Fruit fly (Drosophila melanogaster) whole organism, embryonic: ENCODE results near the gene CG13670.

ENCODE experiments used
- Atf6 ChIP-seq: fragments of 200-800 bp; sonication (Bioruptor generic); IDR thresholded peaks from 2 replicates; pipeline ENCODE4 v1.3.6; 2022; ENCODE audit warnings: missing biosample characterization, missing genetic modification characterization
- C15 ChIP-seq: fragments of 200-800 bp; sonication (Bioruptor generic); IDR thresholded peaks from 3 replicates; pipeline ENCODE4 v1.3.6; 2022; ENCODE audit warnings: missing biosample characterization, missing genetic modification characterization
- CG10979 ChIP-seq: fragments of 200-800 bp; sonication (Bioruptor generic); optimal IDR thresholded peaks from 2 replicates; lab custom pipeline; 2018; ENCODE audit warnings: missing biosample characterization, mild to moderate bottlenecking, missing genetic modification characterization, moderate library complexity
- CG11398 ChIP-seq: fragments of 200-800 bp; sonication (Bioruptor generic); optimal IDR thresholded peaks from 2 replicates; lab custom pipeline; 2016; ENCODE audit warnings: missing biosample characterization, missing genetic modification characterization
- CG12104 ChIP-seq: fragments of 200-800 bp; sonication (Bioruptor generic); optimal IDR thresholded peaks from 3 replicates; lab custom pipeline; 2016; ENCODE audit warnings: missing biosample characterization, missing genetic modification characterization
- CG12744 ChIP-seq: fragments of 200-800 bp; sonication (Bioruptor generic); optimal IDR thresholded peaks from 2 replicates; lab custom pipeline; 2016; ENCODE audit warnings: missing biosample characterization, missing genetic modification characterization
- CG13287 ChIP-seq: fragments of 200-800 bp; sonication (Bioruptor generic); IDR thresholded peaks from 2 replicates; pipeline ENCODE4 v1.3.6; 2022; ENCODE audit warnings: missing biosample characterization, missing genetic modification characterization; ENCODE audit not compliant: partially characterized antibody
- CG13296 ChIP-seq: fragments of 200-800 bp; sonication (Bioruptor generic); optimal IDR thresholded peaks from 3 replicates; lab custom pipeline; 2018; ENCODE audit warnings: missing biosample characterization, mild to moderate bottlenecking, missing genetic modification characterization
- CG13894 ChIP-seq: fragments of 200-800 bp; sonication (Bioruptor generic); optimal IDR thresholded peaks from 3 replicates; lab custom pipeline; 2018; ENCODE audit warnings: missing biosample characterization, mild to moderate bottlenecking, missing genetic modification characterization, moderate library complexity
- CG14860 ChIP-seq: fragments of 200-800 bp; sonication (Bioruptor generic); IDR thresholded peaks from 3 replicates; pipeline ENCODE4 v1.3.6; 2022; ENCODE audit warnings: missing biosample characterization, missing genetic modification characterization; ENCODE audit not compliant: partially characterized antibody
- CG1603 ChIP-seq: fragments of 200-800 bp; sonication (Bioruptor generic); optimal IDR thresholded peaks from 2 replicates; lab custom pipeline; 2019; ENCODE audit warnings: missing biosample characterization, mild to moderate bottlenecking, missing genetic modification characterization, moderate library complexity
- CG17385 ChIP-seq: fragments of 200-800 bp; sonication (Bioruptor generic); optimal IDR thresholded peaks from 3 replicates; lab custom pipeline; 2018; ENCODE audit warnings: missing biosample characterization, mild to moderate bottlenecking, missing genetic modification characterization
- CG1792 ChIP-seq: fragments of 200-800 bp; sonication (Bioruptor generic); optimal IDR thresholded peaks from 2 replicates; lab custom pipeline; 2016; ENCODE audit warnings: missing biosample characterization, missing genetic modification characterization
- CG2120 ChIP-seq: fragments of 200-800 bp; sonication (Bioruptor generic); optimal IDR thresholded peaks from 3 replicates; lab custom pipeline; 2016; ENCODE audit warnings: missing biosample characterization, missing genetic modification characterization
- CG2712 ChIP-seq: fragments of 200-800 bp; optimal IDR thresholded peaks from 3 replicates; lab custom pipeline; 2019; ENCODE audit warnings: missing biosample characterization, mild to moderate bottlenecking, missing genetic modification characterization, moderate library complexity
- CG2875 ChIP-seq: fragments of 200-800 bp; sonication (Bioruptor generic); optimal IDR thresholded peaks from 2 replicates; lab custom pipeline; 2017; ENCODE audit warnings: missing biosample characterization, mild to moderate bottlenecking, missing genetic modification characterization, missing genetic modification reagents
- CG34224 ChIP-seq: fragments of 200-800 bp; sonication (Bioruptor generic); IDR thresholded peaks from 3 replicates; pipeline ENCODE4 v1.3.6; 2022; ENCODE audit warnings: missing biosample characterization, missing genetic modification characterization; ENCODE audit not compliant: partially characterized antibody
- CG7556 ChIP-seq: fragments of 200-800 bp; sonication (Bioruptor generic); optimal IDR thresholded peaks from 2 replicates; lab custom pipeline; 2017; ENCODE audit warnings: missing biosample characterization, mild to moderate bottlenecking, missing genetic modification characterization
- CG7839 ChIP-seq: fragments of 200-800 bp; sonication (Bioruptor generic); optimal IDR thresholded peaks from 3 replicates; lab custom pipeline; 2018; ENCODE audit warnings: missing biosample characterization, mild to moderate bottlenecking, missing genetic modification characterization, moderate library complexity
- CG9932 ChIP-seq: fragments of 200-800 bp; sonication (Bioruptor generic); IDR thresholded peaks from 2 replicates; pipeline ENCODE4 v1.3.6; 2022; ENCODE audit warnings: missing biosample characterization, missing genetic modification characterization
- Dip2 ChIP-seq: fragments of 200-800 bp; sonication (Bioruptor generic); IDR thresholded peaks from 2 replicates; pipeline ENCODE4 v1.3.6; 2022; ENCODE audit warnings: missing biosample characterization, missing genetic modification characterization
- E2f2 ChIP-seq: fragments of 200-800 bp; sonication (Bioruptor generic); IDR thresholded peaks from 2 replicates; pipeline ENCODE4 v1.3.6; 2022; ENCODE audit warnings: missing biosample characterization, missing genetic modification characterization
- Gug ChIP-seq: fragments of 200-800 bp; sonication (Bioruptor generic); IDR thresholded peaks from 4 replicates; pipeline ENCODE4 v1.3.6; 2022; ENCODE audit warnings: missing biosample characterization, missing genetic modification characterization
- HmgZ ChIP-seq: fragments of 200-800 bp; sonication (Bioruptor generic); optimal IDR thresholded peaks from 2 replicates; lab custom pipeline; 2018; ENCODE audit warnings: missing biosample characterization, mild to moderate bottlenecking, missing genetic modification characterization
- Kr ChIP-seq: fragments of 200-800 bp; sonication (Bioruptor generic); optimal IDR thresholded peaks from 2 replicates; lab custom pipeline; 2017; ENCODE audit warnings: missing biosample characterization, mild to moderate bottlenecking, missing genetic modification characterization
- MBD-R2 ChIP-seq: fragments of 200-800 bp; sonication (Bioruptor generic); IDR thresholded peaks from 2 replicates; pipeline ENCODE4 v1.3.6; 2022; ENCODE audit warnings: missing biosample characterization, missing genetic modification characterization
- MTF-1 ChIP-seq: fragments of 200-800 bp; sonication (Bioruptor generic); optimal IDR thresholded peaks from 2 replicates; lab custom pipeline; 2018; ENCODE audit warnings: missing biosample characterization, mild to moderate bottlenecking, missing genetic modification characterization, borderline replicate concordance
- Meics ChIP-seq: fragments of 200-800 bp; sonication (Bioruptor generic); optimal IDR thresholded peaks from 2 replicates; lab custom pipeline; 2017; ENCODE audit warnings: missing biosample characterization, mild to moderate bottlenecking, missing genetic modification characterization
- NC2α ChIP-seq: fragments of 200-800 bp; sonication (Bioruptor generic); optimal IDR thresholded peaks from 2 replicates; lab custom pipeline; 2016; ENCODE audit warnings: missing biosample characterization, missing genetic modification characterization
- Nf-YB ChIP-seq: fragments of 200-800 bp; sonication (Bioruptor generic); optimal IDR thresholded peaks from 3 replicates; lab custom pipeline; 2019; ENCODE audit warnings: missing biosample characterization, mild to moderate bottlenecking, missing genetic modification characterization, moderate library complexity
- NfI ChIP-seq: fragments of 200-800 bp; sonication (Bioruptor generic); optimal IDR thresholded peaks from 3 replicates; lab custom pipeline; 2018; ENCODE audit warnings: missing biosample characterization, mild to moderate bottlenecking, missing genetic modification characterization, moderate library complexity
- Optix ChIP-seq: fragments of 200-800 bp; sonication (Bioruptor generic); IDR thresholded peaks from 3 replicates; pipeline ENCODE4 v1.3.6; 2022; ENCODE audit warnings: missing biosample characterization, missing genetic modification characterization
- PHDP ChIP-seq: fragments of 200-800 bp; sonication (Bioruptor generic); optimal IDR thresholded peaks from 3 replicates; lab custom pipeline; 2018; ENCODE audit warnings: missing biosample characterization, mild to moderate bottlenecking, missing genetic modification characterization, moderate library complexity
- ash1 ChIP-seq: fragments of 200-800 bp; sonication (Bioruptor generic); optimal IDR thresholded peaks from 2 replicates; lab custom pipeline; 2018; ENCODE audit warnings: missing biosample characterization, mild to moderate bottlenecking, missing genetic modification characterization
- ato ChIP-seq: fragments of 200-800 bp; sonication (Bioruptor generic); IDR thresholded peaks from 2 replicates; pipeline ENCODE4 v1.3.6; 2022; ENCODE audit warnings: missing biosample characterization, missing genetic modification characterization; ENCODE audit not compliant: partially characterized antibody
- cato ChIP-seq: fragments of 200-800 bp; sonication (Bioruptor generic); optimal IDR thresholded peaks from 2 replicates; lab custom pipeline; 2016; ENCODE audit warnings: missing biosample characterization, missing genetic modification characterization, borderline replicate concordance
- fd3F ChIP-seq: fragments of 200-800 bp; sonication (Bioruptor generic); optimal IDR thresholded peaks from 2 replicates; lab custom pipeline; 2018; ENCODE audit warnings: missing biosample characterization, mild to moderate bottlenecking, missing genetic modification characterization, moderate library complexity
- gro ChIP-seq: fragments of 200-800 bp; sonication (Bioruptor generic); optimal IDR thresholded peaks from 2 replicates; lab custom pipeline; 2016; ENCODE audit warnings: missing biosample characterization, missing genetic modification characterization
- her ChIP-seq: fragments of 200-800 bp; sonication (Bioruptor generic); optimal IDR thresholded peaks from 2 replicates; lab custom pipeline; 2016; ENCODE audit warnings: missing biosample characterization, missing genetic modification characterization
- kay ChIP-seq: fragments of 200-800 bp; sonication (Bioruptor generic); optimal IDR thresholded peaks from 2 replicates; lab custom pipeline; 2016; ENCODE audit warnings: missing biosample characterization, missing genetic modification characterization
- luna ChIP-seq: fragments of 200-800 bp; sonication (Bioruptor generic); optimal IDR thresholded peaks from 2 replicates; lab custom pipeline; 2016; ENCODE audit warnings: missing biosample characterization, missing genetic modification characterization
- phol ChIP-seq: fragments of 200-800 bp; sonication (Bioruptor generic); optimal IDR thresholded peaks from 3 replicates; lab custom pipeline; 2018; ENCODE audit warnings: missing biosample characterization, mild to moderate bottlenecking, missing genetic modification characterization, moderate library complexity
- prd ChIP-seq, 3 experiments: fragments of >200 bp in 2 of 3; fragments of 200-800 bp in 1 of 3; sonication (Bioruptor generic) in 1 of 3; optimal IDR thresholded peaks in 2 of 3; IDR thresholded peaks in 1 of 3; 2 replicates in 2 of 3; 3 replicates in 1 of 3; pipeline versions ENCODE4 v1.3.6 to Lab custom; 2017 to 2022; ENCODE audit warnings: missing biosample characterization in 1 of 3, missing genetic modification characterization in 1 of 3
- sens-2 ChIP-seq: fragments of 200-800 bp; sonication (Bioruptor generic); IDR thresholded peaks from 2 replicates; pipeline ENCODE4 v1.3.6; 2022; ENCODE audit warnings: missing biosample characterization, missing genetic modification characterization
- sisA ChIP-seq: fragments of 200-800 bp; sonication (Bioruptor generic); IDR thresholded peaks from 2 replicates; pipeline ENCODE4 v1.3.6; 2022; ENCODE audit warnings: missing biosample characterization, missing genetic modification characterization
- slbo ChIP-seq: fragments of 200-800 bp; sonication (Bioruptor generic); IDR thresholded peaks from 2 replicates; pipeline ENCODE4 v1.3.6; 2022; ENCODE audit warnings: missing biosample characterization, missing genetic modification characterization
- tll ChIP-seq, 2 experiments: fragments of 200-800 bp in 1 of 2; fragments of >200 bp in 1 of 2; sonication (Bioruptor generic) in 1 of 2; optimal IDR thresholded peaks; 2 replicates each; lab custom pipeline; 2017 to 2019; ENCODE audit warnings: missing biosample characterization in 2 of 2, missing genetic modification characterization in 2 of 2, mild to moderate bottlenecking in 1 of 2, moderate library complexity in 1 of 2
- tup ChIP-seq: fragments of 200-800 bp; sonication (Bioruptor generic); optimal IDR thresholded peaks from 2 replicates; lab custom pipeline; 2016; ENCODE audit warnings: missing biosample characterization, mild to moderate bottlenecking, missing genetic modification characterization, moderate library complexity
- unc-4 ChIP-seq: fragments of 200-800 bp; sonication (Bioruptor generic); IDR thresholded peaks from 2 replicates; pipeline ENCODE4 v1.3.6; 2022; ENCODE audit warnings: missing biosample characterization, missing genetic modification characterization; ENCODE audit not compliant: partially characterized antibody
- vfl ChIP-seq: fragments of 200-800 bp; sonication (Bioruptor generic); optimal IDR thresholded peaks from 2 replicates; lab custom pipeline; 2016; ENCODE audit warnings: missing biosample characterization, missing genetic modification characterization

CG13670 gene

dm6 chr3L:8303912-8304311 lies 16.7 kb upstream of the CG13670 start, which contains the start of the genes CG7194 and Sbp2 (continued):
- TF ChIP-seq slbo (0 out of 2 replicates have a peak, but pooled peaks have one; percentile 12), Meics (GFP tag; lab: Kevin White, UChicago) (no peak), CG2712 (tag; lab: Kevin White, UChicago) (no peak), prd (optimal IDR thresholded peaks at IDR 0.05; lab: Kevin White, UChicago) (no peak), prd (GFP tag; IDR thresholded peaks at IDR 0.05; lab: Robert Waterston, UW) (no peak), CG17385 (GFP tag; lab: Kevin White, UChicago) (no peak), Kr (GFP tag; lab: Kevin White, UChicago) (no peak), CG1603 (tag; lab: Kevin White, UChicago) (no peak), CG2875 (no peak), ato (GFP tag; lab: Robert Waterston, UW) (no peak), MBD-R2 (GFP tag; lab: Robert Waterston, UW) (peak; percentile 49), E2f2 (GFP tag; lab: Robert Waterston, UW) (peak; percentile 69), tup (no peak), vfl (GFP tag; lab: Kevin White, UChicago) (no peak), MTF-1 (GFP tag; lab: Kevin White, UChicago) (no peak), CG34224 (GFP tag; lab: Robert Waterston, UW) (0 out of 3 replicates have a peak, but pooled peaks have one; percentile 29), CG12744 (GFP tag; lab: Kevin White, UChicago) (no peak), CG13296 (GFP tag; lab: Kevin White, UChicago) (no peak), unc-4 (no peak), CG11398 (GFP tag; lab: Kevin White, UChicago) (no peak), gro (no peak), Gug (GFP tag; lab: Robert Waterston, UW) (no peak), CG1792 (no peak), NfI (GFP tag; lab: Kevin White, UChicago) (no peak), tll (GFP tag; optimal IDR thresholded peaks at IDR 0.05; lab: Kevin White, UChicago) (no peak), CG14860 (no peak), luna (no peak), CG2120 (GFP tag; lab: Kevin White, UChicago) (peak; percentile 18), kay (GFP tag; lab: Kevin White, UChicago) (no peak), Nf-YB (GFP tag; lab: Kevin White, UChicago) (no peak), CG10979 (tag; lab: Kevin White, UChicago) (no peak), CG7556 (no peak), sens-2 (no peak), fd3F (GFP tag; lab: Kevin White, UChicago) (no peak), phol (tag; lab: Kevin White, UChicago) (no peak), CG12104 (GFP tag; lab: Kevin White, UChicago) (no peak), Dip2 (GFP tag; lab: Robert Waterston, UW) (no peak), cato (no peak), NC2α (GFP tag; lab: Kevin White, UChicago) (no peak), CG7839 (tag; lab: Kevin White, UChicago) (no peak), sisA (GFP tag; lab: Robert Waterston, UW) (no peak), her (GFP tag; lab: Kevin White, UChicago) (no peak), HmgZ (no peak), CG13894 (tag; lab: Kevin White, UChicago) (no peak), C15 (GFP tag; lab: Robert Waterston, UW) (no peak), ash1 (GFP tag; lab: Kevin White, UChicago) (no peak), CG13287 (GFP tag; lab: Robert Waterston, UW) (0 out of 2 replicates have a peak, but pooled peaks have one; percentile 17), CG9932 (GFP tag; lab: Robert Waterston, UW) (no peak), Optix (GFP tag; lab: Robert Waterston, UW) (no peak), Atf6 (no peak), PHDP (tag; lab: Kevin White, UChicago) (no peak)
